Worm (Caenorhabditis elegans) whole organism, midembryonic: ENCODE results near the gene kdp-1.

Experiments used
- med-1 ChIP-seq: sonication (generic microtip); optimal IDR thresholded peaks from 2 replicates; lab custom pipeline; 2017; ENCODE audit warnings: missing genetic modification characterization, mild to moderate bottlenecking, missing compliant biosample characterization, antibody characterized with exemption, missing genetic modification reagents; ENCODE audit not compliant: insufficient read depth
- ztf-23 ChIP-seq: fragments of 200-800 bp; sonication (Bioruptor generic); IDR thresholded peaks from 2 replicates; pipeline ENCODE4 v1.3.6; 2022; ENCODE audit warnings: missing genetic modification reagents, missing genetic modification characterization, missing compliant biosample characterization
- ztf-29 ChIP-seq: fragments of 200-800 bp; sonication (Bioruptor generic); IDR thresholded peaks from 2 replicates; pipeline ENCODE4 v1.3.6; 2022; ENCODE audit warnings: missing genetic modification reagents, missing genetic modification characterization, missing compliant biosample characterization

- TF ChIP-seq ztf-23 (GFP tag; lab: Robert Waterston, UW) (no peak), ztf-29 (GFP tag; lab: Robert Waterston, UW) (no peak), med-1 (GFP tag; lab: Kevin White, UChicago) (no peak)
These were observed 13.2 kb downstream of the kdp-1 start for ce11 chrIV:13313156-13313555.
